Worm (Caenorhabditis elegans) whole organism, L3 larva: Measurements from ENCODE around the gene T22D1.8.

Experiments used
- R02D3.7 ChIP-seq: fragments of 150-350 bp; optimal IDR thresholded peaks from 2 replicates; lab custom pipeline; 2014; ENCODE audit warnings: missing biosample characterization, missing genetic modification characterization
- ZK546.5 ChIP-seq: sonication (generic microtip); optimal IDR thresholded peaks from 2 replicates; lab custom pipeline; 2017; ENCODE audit warnings: missing biosample characterization, missing genetic modification characterization
- aly-2 ChIP-seq: fragments of 150-350 bp; optimal IDR thresholded peaks from 2 replicates; lab custom pipeline; 2014; ENCODE audit warnings: missing biosample characterization, missing genetic modification characterization
- ceh-28 ChIP-seq: fragments of 150-350 bp; optimal IDR thresholded peaks from 2 replicates; lab custom pipeline; 2014; ENCODE audit warnings: missing biosample characterization, missing genetic modification reagents, missing genetic modification characterization
- ceh-82 ChIP-seq: fragments of 150-350 bp; optimal IDR thresholded peaks from 2 replicates; lab custom pipeline; 2014; ENCODE audit warnings: missing biosample characterization, missing genetic modification characterization
- ceh-9 ChIP-seq: sonication (generic microtip); optimal IDR thresholded peaks from 2 replicates; lab custom pipeline; 2018; ENCODE audit warnings: missing biosample characterization, missing genetic modification characterization
- egl-27 ChIP-seq: sonication (generic microtip); optimal IDR thresholded peaks from 4 replicates; lab custom pipeline; 2017; ENCODE audit warnings: missing biosample characterization, missing genetic modification reagents, missing genetic modification characterization
- elt-1 ChIP-seq: fragments of 150-350 bp; optimal IDR thresholded peaks from 2 replicates; lab custom pipeline; 2014; ENCODE audit warnings: missing biosample characterization, missing genetic modification characterization
- elt-3 ChIP-seq, 3 experiments: fragments of 150-350 bp in 1 of 3; sonication (generic microtip) in 2 of 3; optimal IDR thresholded peaks; 2 replicates in 2 of 3; 4 replicates in 1 of 3; lab custom pipeline; 2014 to 2017; ENCODE audit warnings: missing biosample characterization in 3 of 3, missing genetic modification characterization in 3 of 3
- eor-1 ChIP-seq, 2 experiments: fragments of 150-350 bp; optimal IDR thresholded peaks; 2 replicates each; lab custom pipeline; 2014 to 2018; ENCODE audit warnings: missing biosample characterization in 2 of 2, missing genetic modification characterization in 2 of 2
- fkh-10 ChIP-seq: sonication (generic microtip); optimal IDR thresholded peaks from 2 replicates; lab custom pipeline; 2017; ENCODE audit warnings: missing biosample characterization, missing genetic modification reagents, missing genetic modification characterization
- fkh-2 ChIP-seq: fragments of 150-350 bp; optimal IDR thresholded peaks from 2 replicates; lab custom pipeline; 2014; ENCODE audit warnings: missing biosample characterization, missing genetic modification reagents, missing genetic modification characterization
- fos-1 ChIP-seq: fragments of 150-350 bp; optimal IDR thresholded peaks from 2 replicates; lab custom pipeline; 2014; ENCODE audit warnings: missing biosample characterization, missing genetic modification characterization
- hmg-11 ChIP-seq: sonication (generic microtip); optimal IDR thresholded peaks from 2 replicates; lab custom pipeline; 2016; ENCODE audit warnings: missing genetic modification characterization, missing compliant biosample characterization
- lin-15B ChIP-seq: fragments of 150-350 bp; optimal IDR thresholded peaks from 2 replicates; lab custom pipeline; 2014; ENCODE audit warnings: missing biosample characterization, missing genetic modification characterization
- lin-39 ChIP-seq: fragments of 150-350 bp; optimal IDR thresholded peaks from 2 replicates; lab custom pipeline; 2018; ENCODE audit warnings: missing biosample characterization, missing genetic modification reagents, missing genetic modification characterization
- lsy-12 ChIP-seq: sonication (generic microtip); optimal IDR thresholded peaks from 2 replicates; lab custom pipeline; 2016; ENCODE audit warnings: mild to moderate bottlenecking, missing genetic modification characterization, missing compliant biosample characterization
- mml-1 ChIP-seq: fragments of 150-350 bp; sonication (generic microtip); optimal IDR thresholded peaks from 3 replicates; lab custom pipeline; 2014; ENCODE audit warnings: missing biosample characterization, missing genetic modification characterization
- nfya-1 ChIP-seq: sonication (generic microtip); optimal IDR thresholded peaks from 2 replicates; lab custom pipeline; 2017; ENCODE audit warnings: missing genetic modification characterization, mild to moderate bottlenecking, missing compliant biosample characterization, antibody characterized with exemption, moderate library complexity; ENCODE audit not compliant: insufficient read depth
- nhr-12 ChIP-seq: fragments of 150-350 bp; optimal IDR thresholded peaks from 2 replicates; lab custom pipeline; 2014; ENCODE audit warnings: missing biosample characterization, missing genetic modification characterization
- nhr-23 ChIP-seq: fragments of 150-350 bp; optimal IDR thresholded peaks from 2 replicates; lab custom pipeline; 2014; ENCODE audit warnings: missing biosample characterization, missing genetic modification reagents, missing genetic modification characterization
- nhr-28 ChIP-seq: fragments of 150-350 bp; optimal IDR thresholded peaks from 2 replicates; lab custom pipeline; 2014; ENCODE audit warnings: missing biosample characterization, missing genetic modification characterization
- nhr-43 ChIP-seq: sonication (generic microtip); optimal IDR thresholded peaks from 2 replicates; lab custom pipeline; 2016; ENCODE audit warnings: mild to moderate bottlenecking, missing genetic modification characterization, missing compliant biosample characterization; ENCODE audit not compliant: poor library complexity, severe bottlenecking
- nhr-67 ChIP-seq: fragments of 150-350 bp; optimal IDR thresholded peaks from 2 replicates; lab custom pipeline; 2014; ENCODE audit warnings: missing biosample characterization, missing genetic modification characterization
- nhr-76 ChIP-seq: fragments of 150-350 bp; sonication (generic microtip); optimal IDR thresholded peaks from 5 replicates; lab custom pipeline; 2014; ENCODE audit warnings: missing biosample characterization, missing genetic modification characterization
- pha-4 ChIP-seq: fragments of 150-350 bp; optimal IDR thresholded peaks from 2 replicates; lab custom pipeline; 2014; ENCODE audit warnings: missing biosample characterization, missing genetic modification reagents, missing genetic modification characterization
- pqm-1 ChIP-seq: fragments of 150-350 bp; optimal IDR thresholded peaks from 2 replicates; lab custom pipeline; 2017; ENCODE audit warnings: missing biosample characterization, missing genetic modification characterization, inconsistent platforms
- skn-1 ChIP-seq: fragments of 150-350 bp; optimal IDR thresholded peaks from 2 replicates; lab custom pipeline; 2014; ENCODE audit warnings: missing biosample characterization, missing genetic modification characterization
- snpc-4 ChIP-seq: fragments of 150-350 bp; optimal IDR thresholded peaks from 2 replicates; lab custom pipeline; 2014; ENCODE audit warnings: missing biosample characterization, missing genetic modification characterization
- unc-39 ChIP-seq: sonication (generic microtip); optimal IDR thresholded peaks from 4 replicates; lab custom pipeline; 2017; ENCODE audit warnings: missing biosample characterization, missing genetic modification characterization
- unc-62 ChIP-seq: fragments of 150-350 bp; sonication (generic microtip); optimal IDR thresholded peaks from 4 replicates; lab custom pipeline; 2014; ENCODE audit warnings: missing biosample characterization, missing genetic modification reagents, missing genetic modification characterization
- zag-1 ChIP-seq: fragments of 150-350 bp; optimal IDR thresholded peaks from 2 replicates; lab custom pipeline; 2014; ENCODE audit warnings: missing biosample characterization, missing genetic modification characterization
- ztf-11 ChIP-seq: fragments of 150-350 bp; optimal IDR thresholded peaks from 2 replicates; lab custom pipeline; 2014; ENCODE audit warnings: missing biosample characterization, missing genetic modification characterization

Gene T22D1.8

DNA sequence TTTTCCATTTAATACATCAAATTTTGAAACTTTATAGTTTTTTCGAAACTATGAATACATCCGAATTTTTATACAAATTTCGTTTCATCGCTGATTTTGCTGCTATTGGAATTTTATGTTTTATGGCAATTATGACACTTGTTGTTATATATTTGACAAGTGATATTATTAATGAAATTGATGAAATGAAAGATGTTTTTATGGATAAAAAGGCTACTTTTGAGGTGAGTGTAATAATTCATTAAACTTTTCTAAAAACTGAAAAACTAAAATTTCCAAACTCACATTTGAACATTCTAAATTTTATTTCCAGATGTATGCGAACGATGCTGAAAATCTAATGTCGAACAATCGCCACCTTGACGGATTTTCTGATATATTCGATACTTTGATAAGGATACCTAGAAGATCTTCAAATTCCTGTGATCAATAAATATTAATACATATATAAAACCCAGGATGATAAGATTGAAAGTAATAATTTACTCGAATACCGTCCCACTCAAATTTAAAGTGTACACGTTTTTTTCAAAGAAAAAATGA is at the start of gene T22D1.8, which contains the start of gene T22D1.17:
TSS of gene T22D1.8 (minus strand) at position 402 of the 543 bp plus-strand sequence.
TSS of gene T22D1.17 (plus strand) at position 51 of the 543 bp plus-strand sequence.
- TF ChIP-seq fkh-2 (tag; lab: Kevin White, UChicago) (no peak), nhr-43 (no peak), ceh-9 (tag; lab: Kevin White, UChicago) (no peak), zag-1 (tag; lab: Kevin White, UChicago) (no peak), nhr-23 (tag; lab: Kevin White, UChicago) (no peak), ceh-82 (tag; lab: Kevin White, UChicago) (no peak), eor-1 (tag; optimal IDR thresholded peaks at IDR 0.05; lab: Kevin White, UChicago) (no peak), pqm-1 (tag; lab: Kevin White, UChicago) (no peak), mml-1 (tag; lab: Kevin White, UChicago) (no peak), ceh-28 (tag; lab: Kevin White, UChicago) (peak; percentile 11), unc-39 (tag; lab: Kevin White, UChicago) (no peak), nhr-76 (tag; lab: Kevin White, UChicago) (no peak), snpc-4 (tag; lab: Kevin White, UChicago) (no peak), egl-27 (tag; lab: Kevin White, UChicago) (no peak), ZK546.5 (no peak), fkh-10 (no peak), aly-2 (tag; lab: Kevin White, UChicago) (peak; percentile 48)

DNA sequence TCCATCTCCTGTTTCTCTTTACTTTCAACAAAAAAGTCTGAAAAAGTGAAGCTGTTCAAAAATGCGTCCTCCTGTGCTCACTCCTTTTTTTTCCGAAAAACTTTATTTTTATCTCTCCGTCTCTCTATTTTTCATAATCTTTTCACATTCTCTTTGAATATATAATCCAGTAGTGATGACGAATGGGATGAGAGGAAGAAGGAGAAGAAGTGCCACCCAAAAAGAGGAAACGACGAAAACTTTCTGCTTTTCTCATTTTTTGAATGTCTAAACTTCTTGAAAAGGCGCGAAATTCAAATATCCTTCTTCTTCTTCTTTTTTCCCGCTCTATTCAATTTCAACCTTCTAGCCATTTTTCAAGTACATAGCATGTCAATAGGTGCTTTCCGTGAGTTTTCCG is 48.5 kb upstream of the T22D1.8 start:
- no peak for TF ChIP-seq mml-1 (tag; lab: Kevin White, UChicago)
- TF ChIP-seq snpc-4 (tag; lab: Kevin White, UChicago): no peak
- peak; percentile 13 for TF ChIP-seq lin-15B
- TF ChIP-seq zag-1 (tag; lab: Kevin White, UChicago): no peak
- TF ChIP-seq nhr-43: no peak
- no peak for TF ChIP-seq nhr-28 (tag; lab: Kevin White, UChicago)
- peak; percentile 23 for TF ChIP-seq nfya-1 (tag; lab: Kevin White, UChicago)
- TF ChIP-seq R02D3.7 (tag; lab: Kevin White, UChicago): no peak
- TF ChIP-seq eor-1 (tag; optimal IDR thresholded peaks at IDR 0.05; lab: Kevin White, UChicago): no peak
- no peak for TF ChIP-seq pha-4 (tag; lab: Kevin White, UChicago)
- peak; percentile 90 for TF ChIP-seq fkh-10
- no peak for TF ChIP-seq nhr-67 (tag; lab: Kevin White, UChicago)
- TF ChIP-seq ceh-9 (tag; lab: Kevin White, UChicago): no peak

DNA sequence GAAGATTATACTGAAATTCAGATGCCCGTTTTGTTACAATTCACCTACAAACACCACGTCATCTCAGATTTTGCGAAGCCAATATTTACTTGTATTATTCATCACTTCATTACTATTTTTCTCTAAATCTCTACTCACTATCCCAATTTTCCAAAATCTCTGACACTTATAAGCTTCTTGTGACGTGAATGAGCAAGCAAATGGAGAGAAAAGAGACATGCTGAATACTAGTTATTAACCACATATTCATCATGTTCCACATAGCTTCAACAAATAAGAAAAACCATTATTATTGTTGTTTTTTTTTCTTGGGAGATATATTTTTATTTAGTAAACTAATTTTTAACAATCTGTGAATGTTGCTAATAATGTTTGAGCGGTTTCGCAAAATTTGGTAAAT is 45.1 kb upstream of the T22D1.8 start:
- no peak for TF ChIP-seq ztf-11 (tag; lab: Kevin White, UChicago)

DNA sequence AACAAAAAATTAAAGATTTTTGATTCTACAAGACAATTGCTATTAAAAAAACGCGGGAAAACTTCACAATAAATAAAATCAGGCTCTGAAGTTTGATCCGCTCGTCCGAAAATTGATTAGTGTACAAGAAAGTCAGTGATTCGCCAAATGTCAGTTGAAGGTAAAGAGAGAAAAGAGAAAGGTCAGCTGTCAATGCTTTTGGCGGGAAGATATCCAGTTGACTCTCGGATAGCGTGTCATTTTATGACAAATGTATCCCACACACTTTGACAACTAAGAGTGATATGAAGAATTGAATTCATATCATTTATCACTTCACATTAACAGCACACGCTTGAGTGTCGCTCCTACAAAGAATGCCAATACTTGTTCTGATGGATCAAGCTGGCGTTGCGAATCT is 40.7 kb upstream of the T22D1.8 start:
- no peak for TF ChIP-seq skn-1 (tag; lab: Kevin White, UChicago)
- no peak for TF ChIP-seq fkh-10
- no peak for TF ChIP-seq hmg-11 (tag; lab: Kevin White, UChicago)
- TF ChIP-seq fos-1 (tag; lab: Kevin White, UChicago): no peak
- TF ChIP-seq nhr-76 (tag; lab: Kevin White, UChicago): no peak
- no peak for TF ChIP-seq eor-1 (tag; optimal IDR thresholded peaks at IDR 0.05; lab: Kevin White, UChicago)
- TF ChIP-seq nfya-1 (tag; lab: Kevin White, UChicago): peak; percentile 22
- TF ChIP-seq pha-4 (tag; lab: Kevin White, UChicago): no peak
- TF ChIP-seq elt-3 (tag; optimal IDR thresholded peaks at IDR 0.05; lab: Kevin White, UChicago): no peak
- no peak for TF ChIP-seq aly-2 (tag; lab: Kevin White, UChicago)
- TF ChIP-seq unc-62 (GFP tag; lab: Kevin White, UChicago): no peak
- TF ChIP-seq lsy-12: no peak
- peak; percentile 7 for TF ChIP-seq lin-39 (tag; lab: Kevin White, UChicago)
- TF ChIP-seq, all 47 proteins: peak for 2

DNA sequence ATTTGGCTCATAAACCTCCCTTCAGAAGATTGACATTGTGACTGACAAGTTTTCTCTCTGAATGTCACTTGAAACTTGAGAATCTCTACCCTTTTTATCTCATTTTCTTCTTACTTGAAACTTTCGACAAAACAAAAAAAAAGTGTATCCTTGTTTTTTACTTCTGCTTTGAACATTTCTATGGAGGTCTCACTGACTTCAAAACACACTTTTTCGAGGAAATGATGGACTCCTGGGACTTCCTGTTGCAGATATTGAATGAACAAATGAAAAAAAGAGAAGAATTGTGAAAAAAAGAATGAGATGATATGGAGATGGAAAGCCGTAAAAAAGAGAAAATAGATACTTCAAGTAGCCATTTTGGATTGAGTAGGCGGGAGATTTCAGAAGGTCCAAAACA is 35.0 kb upstream of the T22D1.8 start:
- TF ChIP-seq nhr-67 (tag; lab: Kevin White, UChicago) (no peak), R02D3.7 (tag; lab: Kevin White, UChicago) (no peak), nhr-12 (no peak), elt-1 (no peak), ceh-28 (tag; lab: Kevin White, UChicago) (no peak), fkh-10 (peak; percentile 62), pqm-1 (tag; lab: Kevin White, UChicago) (no peak)
- TF ChIP-seq, all 47 proteins: peak for 1
